Worm (Caenorhabditis elegans) whole organism, midembryonic: Measurements from ENCODE around the gene mca-1.

Experiments used
- flt-1 ChIP-seq: fragments of 200-800 bp; sonication (Bioruptor generic); IDR thresholded peaks from 2 replicates; pipeline ENCODE4 v1.3.6; 2022; ENCODE audit warnings: missing genetic modification characterization, missing compliant biosample characterization
- klf-2 ChIP-seq: fragments of 200-800 bp; sonication (Bioruptor generic); conservative IDR thresholded peaks from 2 replicates; pipeline ENCODE4 v1.3.6; 2022; ENCODE audit warnings: missing genetic modification reagents, missing genetic modification characterization, missing compliant biosample characterization
- ztf-29 ChIP-seq: fragments of 200-800 bp; sonication (Bioruptor generic); IDR thresholded peaks from 2 replicates; pipeline ENCODE4 v1.3.6; 2022; ENCODE audit warnings: missing genetic modification reagents, missing genetic modification characterization, missing compliant biosample characterization

ce11 chrIV:9584352-9584751 lies 50.4 kb downstream of the mca-1 start:
- no peak for TF ChIP-seq ztf-29 (GFP tag; lab: Robert Waterston, UW)
- no peak for TF ChIP-seq klf-2 (GFP tag; lab: Robert Waterston, UW)
- TF ChIP-seq flt-1 (GFP tag; lab: Robert Waterston, UW), result no peak
